Worm (Caenorhabditis elegans) whole organism, L4 larva: Measurements from ENCODE around the gene R10E11.6.

Experiments
- F26F4.8 ChIP-seq: fragments of 200-800 bp; sonication (Bioruptor generic); conservative IDR thresholded peaks from 2 replicates; pipeline ENCODE4 v1.3.6; 2022; ENCODE audit warnings: missing genetic modification characterization, missing compliant biosample characterization
- F37D6.2 ChIP-seq: sonication (generic microtip); optimal IDR thresholded peaks from 2 replicates; lab custom pipeline; 2016; ENCODE audit warnings: mild to moderate bottlenecking, missing genetic modification characterization, missing compliant biosample characterization
- R02D3.7 ChIP-seq: fragments of 150-350 bp; sonication (generic microtip); optimal IDR thresholded peaks from 3 replicates; lab custom pipeline; 2014; ENCODE audit warnings: missing biosample characterization, missing genetic modification characterization
- Y5F2A.4 ChIP-seq: fragments of 200-800 bp; sonication (Bioruptor generic); optimal IDR thresholded peaks from 2 replicates; lab custom pipeline; 2018; ENCODE audit warnings: mild to moderate bottlenecking, missing genetic modification characterization, missing compliant biosample characterization
- ZK337.2 ChIP-seq: fragments of 200-800 bp; sonication (Bioruptor generic); IDR thresholded peaks from 2 replicates; pipeline ENCODE4 v1.3.6; 2022; ENCODE audit warnings: missing genetic modification reagents, missing genetic modification characterization, missing compliant biosample characterization
- aha-1 ChIP-seq: fragments of 150-350 bp; peaks from one replicate; lab custom pipeline; 2014; ENCODE audit warnings: missing biosample characterization, missing genetic modification characterization
- aly-2 ChIP-seq: sonication (generic microtip); optimal IDR thresholded peaks from 2 replicates; lab custom pipeline; 2018; ENCODE audit warnings: missing biosample characterization, missing genetic modification characterization
- arid-1 ChIP-seq: fragments of 200-800 bp; sonication (Bioruptor generic); conservative IDR thresholded peaks from 2 replicates; pipeline ENCODE4 v1.3.6; 2022; ENCODE audit warnings: missing genetic modification reagents, missing genetic modification characterization, missing compliant biosample characterization
- ceh-32 ChIP-seq: sonication (generic microtip); optimal IDR thresholded peaks from 2 replicates; lab custom pipeline; 2016; ENCODE audit warnings: mild to moderate bottlenecking, missing genetic modification characterization, missing compliant biosample characterization; ENCODE audit not compliant: poor library complexity
- ceh-44 ChIP-seq: fragments of 200-800 bp; sonication (Bioruptor generic); IDR thresholded peaks from 2 replicates; pipeline ENCODE4 v1.3.6; 2022; ENCODE audit warnings: missing genetic modification reagents, missing genetic modification characterization, missing compliant biosample characterization
- cey-2 ChIP-seq: sonication (generic microtip); optimal IDR thresholded peaks from 3 replicates; lab custom pipeline; 2017; ENCODE audit warnings: missing genetic modification characterization, mild to moderate bottlenecking, missing compliant biosample characterization, antibody characterized with exemption, borderline replicate concordance; ENCODE audit not compliant: insufficient read depth
- dve-1 ChIP-seq: sonication (generic microtip); optimal IDR thresholded peaks from 2 replicates; lab custom pipeline; 2017; ENCODE audit warnings: antibody characterized with exemption, mild to moderate bottlenecking, missing genetic modification characterization, missing compliant biosample characterization; ENCODE audit not compliant: insufficient read depth
- egl-43 ChIP-seq: fragments of 200-800 bp; sonication (Bioruptor generic); IDR thresholded peaks from 2 replicates; pipeline ENCODE4 v1.3.6; 2022; ENCODE audit warnings: missing genetic modification reagents, missing genetic modification characterization, missing compliant biosample characterization
- jun-1 ChIP-seq: fragments of 150-350 bp; optimal IDR thresholded peaks from 2 replicates; lab custom pipeline; 2014; ENCODE audit warnings: missing biosample characterization, missing genetic modification reagents, missing genetic modification characterization
- lin-15B ChIP-seq: fragments of 150-350 bp; sonication (generic microtip); optimal IDR thresholded peaks from 3 replicates; lab custom pipeline; 2014; ENCODE audit warnings: missing biosample characterization, missing genetic modification characterization
- lin-29 ChIP-seq: fragments of 200-800 bp; sonication (Bioruptor generic); IDR thresholded peaks from 2 replicates; pipeline ENCODE4 v1.3.6; 2022; ENCODE audit warnings: missing genetic modification reagents, missing genetic modification characterization, missing compliant biosample characterization
- lin-38 ChIP-seq: fragments of 200-800 bp; sonication (Bioruptor generic); IDR thresholded peaks from 2 replicates; pipeline ENCODE4 v1.3.6; 2022; ENCODE audit warnings: missing genetic modification reagents, missing genetic modification characterization, missing compliant biosample characterization
- lin-39 ChIP-seq: fragments of 150-350 bp; optimal IDR thresholded peaks from 2 replicates; lab custom pipeline; 2014; ENCODE audit warnings: missing biosample characterization, missing genetic modification reagents, missing genetic modification characterization
- lsy-2 ChIP-seq, 2 experiments: fragments of 150-350 bp in 1 of 2; sonication (generic microtip) in 1 of 2; optimal IDR thresholded peaks; 2 replicates each; lab custom pipeline; 2014 to 2017; ENCODE audit warnings: missing biosample characterization in 2 of 2, missing genetic modification characterization in 2 of 2
- madf-5 ChIP-seq, 2 experiments: fragments of 200-800 bp; sonication (Bioruptor generic); IDR thresholded peaks; 2 replicates each; pipeline ENCODE4 v1.3.6; 2022; ENCODE audit warnings: missing compliant biosample characterization in 2 of 2, missing genetic modification characterization in 2 of 2
- mes-2 ChIP-seq: sonication (generic microtip); optimal IDR thresholded peaks from 2 replicates; lab custom pipeline; 2016; ENCODE audit warnings: missing genotype, mild to moderate bottlenecking, missing genetic modification characterization, missing compliant biosample characterization; ENCODE audit not compliant: poor library complexity, severe bottlenecking
- nhr-11 ChIP-seq: fragments of 150-350 bp; optimal IDR thresholded peaks from 2 replicates; lab custom pipeline; 2014; ENCODE audit warnings: missing biosample characterization, missing genetic modification characterization
- nhr-111 ChIP-seq: fragments of 200-800 bp; sonication (Bioruptor generic); optimal IDR thresholded peaks from 2 replicates; lab custom pipeline; 2018; ENCODE audit warnings: mild to moderate bottlenecking, missing genetic modification characterization, missing compliant biosample characterization
- nhr-237 ChIP-seq: sonication (generic microtip); optimal IDR thresholded peaks from 2 replicates; lab custom pipeline; 2017; ENCODE audit warnings: missing biosample characterization, missing genetic modification characterization
- nhr-25 ChIP-seq: sonication (generic microtip); optimal IDR thresholded peaks from 2 replicates; lab custom pipeline; 2017; ENCODE audit warnings: missing genetic modification characterization, mild to moderate bottlenecking, missing compliant biosample characterization, antibody characterized with exemption, moderate library complexity, borderline replicate concordance; ENCODE audit not compliant: insufficient read depth
- nhr-28 ChIP-seq: fragments of 150-350 bp; optimal IDR thresholded peaks from 2 replicates; lab custom pipeline; 2014; ENCODE audit warnings: missing biosample characterization, missing genetic modification characterization
- nhr-42 ChIP-seq: fragments of 200-800 bp; sonication (Bioruptor generic); IDR thresholded peaks from 2 replicates; pipeline ENCODE4 v1.3.6; 2022; ENCODE audit warnings: missing genetic modification characterization, missing compliant biosample characterization
- nhr-6 ChIP-seq: fragments of 150-350 bp; optimal IDR thresholded peaks from 2 replicates; lab custom pipeline; 2014; ENCODE audit warnings: missing biosample characterization, missing genetic modification characterization
- pha-4 ChIP-seq, 2 experiments: fragments of 150-350 bp in 1 of 2; fragments of 200-800 bp in 1 of 2; sonication (Bioruptor generic) in 1 of 2; IDR thresholded peaks in 1 of 2; optimal IDR thresholded peaks in 1 of 2; 2 replicates each; pipeline versions ENCODE4 v1.3.6 to Lab custom; 2014 to 2022; ENCODE audit warnings: missing genetic modification characterization in 2 of 2, missing genetic modification reagents in 2 of 2, missing biosample characterization in 1 of 2, missing compliant biosample characterization in 1 of 2
- sdz-12 ChIP-seq: fragments of 200-800 bp; sonication (Bioruptor generic); optimal IDR thresholded peaks from 2 replicates; lab custom pipeline; 2018; ENCODE audit warnings: mild to moderate bottlenecking, missing genetic modification characterization, missing compliant biosample characterization
- skn-1 ChIP-seq: fragments of 150-350 bp; optimal IDR thresholded peaks from 2 replicates; lab custom pipeline; 2014; ENCODE audit warnings: missing biosample characterization, missing genetic modification characterization
- snpc-1.2 ChIP-seq: fragments of 200-800 bp; sonication (Bioruptor generic); IDR thresholded peaks from 2 replicates; pipeline ENCODE4 v1.3.6; 2022; ENCODE audit warnings: missing genetic modification reagents, missing genetic modification characterization, missing compliant biosample characterization
- snpc-4 ChIP-seq: fragments of 150-350 bp; optimal IDR thresholded peaks from 2 replicates; lab custom pipeline; 2014; ENCODE audit warnings: missing biosample characterization, missing genetic modification characterization
- tag-97 ChIP-seq: fragments of 200-800 bp; sonication (Bioruptor generic); IDR thresholded peaks from 2 replicates; pipeline ENCODE4 v1.3.6; 2022; ENCODE audit warnings: missing genetic modification characterization, missing compliant biosample characterization
- unc-130 ChIP-seq: sonication (generic microtip); optimal IDR thresholded peaks from 2 replicates; lab custom pipeline; 2016; ENCODE audit warnings: missing genetic modification reagents, missing genetic modification characterization, missing compliant biosample characterization
- unc-62 ChIP-seq, 3 experiments: fragments of 150-350 bp in 1 of 3; sonication (generic microtip); optimal IDR thresholded peaks in 2 of 3; peaks in 1 of 3; 1 replicate in 1 of 3; 2 replicates in 2 of 3; lab custom pipeline; 2014 to 2017; ENCODE audit warnings: missing biosample characterization in 3 of 3, missing genetic modification characterization in 3 of 3, missing genetic modification reagents in 3 of 3, missing genotype in 1 of 3

R10E11.6 gene

DNA sequence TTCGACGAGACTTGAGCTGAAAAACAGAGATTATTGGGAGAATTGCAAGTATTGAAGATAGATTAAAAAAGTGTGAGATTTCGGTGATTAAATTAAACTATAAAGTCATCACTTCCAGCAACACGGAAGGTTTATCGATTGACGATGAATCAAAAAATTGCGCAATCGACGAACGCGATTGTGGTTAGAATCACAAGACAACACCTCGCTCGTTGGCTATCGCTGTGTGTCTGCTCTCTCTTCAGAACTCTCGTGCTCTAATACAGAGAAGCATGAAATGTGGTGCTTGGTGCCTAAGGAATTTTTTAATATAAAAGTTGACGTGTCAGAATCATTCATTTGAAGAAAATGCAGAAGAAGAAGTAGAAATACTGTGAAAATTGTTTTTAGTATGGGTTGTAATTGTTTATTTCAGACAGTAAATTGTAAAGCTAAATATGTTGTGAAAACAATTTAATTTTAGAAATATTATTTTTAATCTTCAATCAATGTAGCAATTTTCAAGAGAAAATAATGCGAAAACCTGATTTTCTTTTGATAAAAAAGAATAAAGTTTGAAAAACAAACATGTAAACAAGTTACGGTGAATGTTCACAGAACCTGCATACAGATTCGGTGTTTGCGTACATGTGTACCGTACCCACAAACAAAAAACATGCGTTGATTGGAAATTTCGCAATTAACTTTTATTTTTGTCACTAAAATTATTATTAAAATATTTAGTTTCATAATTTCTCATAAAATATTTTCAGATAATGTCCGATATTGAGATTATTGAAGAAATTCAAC is 44.6 kb downstream of the R10E11.6 start, which contains the start of the genes ZK632.10 and ZK632.11 (continued):
- no peak for TF ChIP-seq nhr-25
- no peak for TF ChIP-seq ceh-32
- TF ChIP-seq nhr-28 (tag; lab: Kevin White, UChicago) = no peak
- no peak for TF ChIP-seq jun-1 (tag; lab: Kevin White, UChicago)

DNA sequence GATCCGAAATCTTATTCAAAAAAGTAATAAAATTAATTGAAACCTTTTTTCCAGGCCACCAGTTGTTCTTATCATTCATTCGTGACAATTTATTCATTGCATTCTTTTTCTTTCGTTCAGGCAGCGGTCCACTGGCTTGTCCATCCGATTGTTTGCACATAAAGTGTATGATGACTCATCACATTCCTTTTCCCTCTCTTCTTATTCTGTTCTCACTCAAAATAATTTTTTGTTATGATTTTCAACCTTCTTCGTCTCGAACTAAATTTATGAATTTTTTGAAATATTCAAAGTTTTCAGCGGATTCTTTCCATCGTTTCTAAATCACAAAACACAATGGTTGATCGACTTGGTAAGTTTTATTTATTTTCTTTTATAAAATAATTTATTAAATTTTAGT is 47.7 kb downstream of the R10E11.6 start, which contains the start of gene ZK632.12:
Gene ZK632.12 (plus strand): TSS at position 301 of the 400 bp plus-strand sequence.
- TF ChIP-seq R02D3.7 (tag; lab: Kevin White, UChicago) = no peak
- TF ChIP-seq sdz-12 (GFP tag; lab: Kevin White, UChicago) = no peak
- TF ChIP-seq aly-2 (tag; lab: Kevin White, UChicago) = no peak
- TF ChIP-seq pha-4 (GFP tag; IDR thresholded peaks at IDR 0.05; lab: Robert Waterston, UW) = no peak
- TF ChIP-seq pha-4 (tag; optimal IDR thresholded peaks at IDR 0.05; lab: Kevin White, UChicago) = peak; percentile 20
- no peak for TF ChIP-seq nhr-11 (tag; lab: Kevin White, UChicago)
- no peak for TF ChIP-seq egl-43 (GFP tag; lab: Robert Waterston, UW)
- TF ChIP-seq ZK337.2 = no peak
- TF ChIP-seq lin-39 (tag; lab: Kevin White, UChicago) = no peak
- no peak for TF ChIP-seq snpc-1.2 (GFP tag; lab: Robert Waterston, UW)
- TF ChIP-seq nhr-6 = peak; percentile 48
- no peak for TF ChIP-seq F37D6.2 (tag; lab: Kevin White, UChicago)
- TF ChIP-seq nhr-111 = no peak
- no peak for TF ChIP-seq nhr-25
- TF ChIP-seq snpc-4 (tag; lab: Kevin White, UChicago) = no peak
- no peak for TF ChIP-seq unc-62 (GFP tag; optimal IDR thresholded peaks at IDR 0.05 in 1 of 2; lab: Kevin White, UChicago)
- no peak for TF ChIP-seq unc-62 (tag; optimal IDR thresholded peaks at IDR 0.05; lab: Kevin White, UChicago)
- TF ChIP-seq nhr-237 (tag; lab: Kevin White, UChicago) = no peak
- TF ChIP-seq arid-1 (GFP tag; lab: Robert Waterston, UW) = no peak
- TF ChIP-seq cey-2 (tag; lab: Kevin White, UChicago) = no peak
- TF ChIP-seq skn-1 = no peak
- TF ChIP-seq lin-15B (tag; lab: Kevin White, UChicago) = no peak
- TF ChIP-seq tag-97 (GFP tag; lab: Robert Waterston, UW) = no peak
- peak in 1 of 2 experiments; percentile 15 for TF ChIP-seq lsy-2 (tag; optimal IDR thresholded peaks at IDR 0.05; lab: Kevin White, UChicago)
- peak; percentile 19 for TF ChIP-seq dve-1
- TF ChIP-seq nhr-42 (GFP tag; lab: Robert Waterston, UW) = no peak
- TF ChIP-seq F26F4.8 (GFP tag; lab: Robert Waterston, UW) = no peak
- no peak for TF ChIP-seq Y5F2A.4
- TF ChIP-seq aha-1 = peak; percentile 33
- no peak for TF ChIP-seq madf-5 (GFP tag; IDR thresholded peaks at IDR 0.05; lab: Robert Waterston, UW)
- TF ChIP-seq lin-29 (GFP tag; lab: Robert Waterston, UW) = no peak
- TF ChIP-seq mes-2 (tag; lab: Kevin White, UChicago) = no peak

DNA sequence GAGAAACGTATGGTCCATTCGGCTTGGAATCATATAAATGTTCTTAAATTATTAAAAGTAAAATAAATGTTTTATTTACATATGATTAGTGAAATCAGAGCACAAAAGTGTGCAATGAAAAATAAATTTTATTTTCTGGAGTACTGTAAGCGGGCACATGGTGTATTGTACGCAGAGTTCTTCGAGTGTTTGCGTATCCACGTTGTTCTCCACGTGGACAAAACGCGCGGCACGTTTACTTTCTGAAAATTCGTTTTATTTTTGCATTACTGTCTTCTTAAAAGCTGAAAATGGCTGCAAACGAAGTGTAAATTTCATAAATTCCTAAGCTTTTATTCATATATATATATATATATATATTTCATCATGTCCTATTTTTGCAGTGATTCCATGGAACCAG is 49.8 kb downstream of the R10E11.6 start:
- TF ChIP-seq unc-130 (GFP tag; lab: Kevin White, UChicago) (peak; percentile 2), lin-38 (GFP tag; lab: Robert Waterston, UW) (peak; percentile 42), ceh-44 (GFP tag; lab: Robert Waterston, UW) (no peak), nhr-6 (no peak)
